Fruit fly (Drosophila melanogaster): Measurements from ENCODE around the gene ens.

DNA sequence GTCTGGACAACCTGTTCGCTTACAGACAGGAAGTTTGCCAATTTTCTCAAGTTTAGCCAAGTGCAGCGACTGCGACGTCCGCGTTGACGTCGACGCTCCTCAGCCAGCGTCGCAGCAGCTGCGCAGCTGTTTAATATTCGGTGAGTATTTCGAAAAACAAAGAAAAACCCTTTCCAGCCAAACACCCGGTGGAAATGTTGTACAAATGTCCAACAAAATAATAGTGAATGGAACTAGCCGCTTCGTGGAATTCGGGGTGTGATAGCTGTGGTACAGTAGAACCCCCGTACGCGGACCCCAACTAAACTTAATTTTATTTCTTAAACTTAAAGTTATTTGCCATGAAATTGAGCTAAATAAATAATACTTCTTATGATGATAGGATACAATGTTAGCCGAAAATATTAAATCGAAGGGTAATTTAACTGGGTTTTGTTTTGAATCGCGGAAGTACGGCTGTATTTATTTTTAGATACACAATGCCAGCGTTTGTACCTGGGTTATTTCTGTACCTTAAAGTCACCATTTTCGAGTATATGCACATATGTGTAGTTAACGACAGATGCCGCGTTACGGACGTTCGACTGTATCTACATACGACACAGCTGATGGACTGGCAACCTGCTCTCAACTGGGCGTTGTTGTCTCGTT lies 25.4 kb downstream of the ens start:
- no peak for TF ChIP-seq pan (optimal IDR thresholded peaks at IDR 0.05)
- TF ChIP-seq rgr (GFP tag; optimal IDR thresholded peaks at IDR 0.05): peak; percentile 36
- peak; percentile 27 for TF ChIP-seq psq (GFP tag; optimal IDR thresholded peaks at IDR 0.05)
- TF ChIP-seq ey (GFP tag; optimal IDR thresholded peaks at IDR 0.05): peak; percentile 29
- no peak for TF ChIP-seq CG32264 (GFP tag; optimal IDR thresholded peaks at IDR 0.05)
- no peak for TF ChIP-seq Dfd (GFP tag; optimal IDR thresholded peaks at IDR 0.05)
- TF ChIP-seq Hr78 (GFP tag; optimal IDR thresholded peaks at IDR 0.05): no peak
- peak; percentile 67 for TF ChIP-seq sv (GFP tag; optimal IDR thresholded peaks at IDR 0.05)

Measured in whole organism, wandering third instar larva.